Fruit fly (Drosophila melanogaster) whole organism: ENCODE data around the gene Diap1.

Experiments used
- pan ChIP-seq: fragments of >200 bp; optimal IDR thresholded peaks from 2 replicates; lab custom pipeline; 2017
- psq ChIP-seq: fragments of >200 bp; optimal IDR thresholded peaks from 2 replicates; lab custom pipeline; 2017

- TF ChIP-seq psq (lab: Kevin White, UChicago) (no peak), pan (lab: Kevin White, UChicago) (no peak)
Observed at dm6 chr3L:15998217-15998616, 52.6 kb downstream of the Diap1 start.
